Fruit fly (Drosophila melanogaster) S2 (cell line): ENCODE data around the gene CG9570.

ENCODE experiments used
- CG8478 ChIP-seq: fragments of >200 bp; optimal IDR thresholded peaks from 2 replicates; lab custom pipeline; 2018
- CTCF ChIP-seq, 2 experiments: fragments of >200 bp; optimal IDR thresholded peaks; 2 replicates each; lab custom pipeline; 2018

DNA sequence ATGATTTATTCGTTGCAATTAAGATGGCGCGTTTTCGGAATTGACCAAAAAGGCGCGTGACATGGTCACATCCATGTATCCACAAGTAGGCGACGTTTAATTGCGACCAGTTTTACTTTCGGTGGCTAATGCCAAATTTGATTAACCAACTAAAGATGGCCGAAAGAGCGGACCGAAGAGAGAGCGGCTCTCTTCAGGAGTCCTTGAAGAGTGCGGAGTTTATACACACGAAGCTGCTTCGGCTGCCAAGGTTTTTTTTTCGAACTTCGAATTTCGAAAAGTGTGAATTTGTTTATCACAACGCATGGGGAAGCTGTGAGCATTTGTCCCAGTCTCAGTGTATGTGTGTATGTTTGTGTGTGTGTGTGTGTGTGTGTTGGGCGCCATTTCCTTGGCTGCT lies 32.7 kb downstream of the CG9570 start:
- TF ChIP-seq CG8478 (no peak), CTCF (optimal IDR thresholded peaks at IDR 0.05; lab: Kevin White, UChicago) (no peak)
